Worm (Caenorhabditis elegans): Measurements from ENCODE around the gene arl-6.
A peak's percentile ranks its signal among the peaks of the same experiment; 100 is the strongest.

- TF ChIP-seq flt-1 (GFP tag; IDR thresholded peaks at IDR 0.05) (no peak), ama-1 (optimal IDR thresholded peaks at IDR 0.05) (no peak), tbx-37 (GFP tag; conservative IDR thresholded peaks at IDR 0.05) (no peak), ceh-13 (GFP tag; optimal IDR thresholded peaks at IDR 0.05) (no peak), F13C5.2 (tag; optimal IDR thresholded peaks at IDR 0.05) (no peak), hmg-4 (GFP tag; optimal IDR thresholded peaks at IDR 0.05) (peak; percentile 29), pes-1 (GFP tag; IDR thresholded peaks at IDR 0.05) (no peak), tra-4 (tag; optimal IDR thresholded peaks at IDR 0.05) (no peak)
These were observed 18.6 kb downstream of the arl-6 start for ce11 chrIII:4796039-4796438.

All from whole organism, early embryonic.